Fruit fly (Drosophila melanogaster) whole organism, embryonic: ENCODE measurements around the gene cd.

Experiments
- Atf-2 ChIP-seq: fragments of 200-800 bp; sonication (Bioruptor generic); optimal IDR thresholded peaks from 2 replicates; lab custom pipeline; 2016; ENCODE audit warnings: missing biosample characterization, missing genetic modification characterization
- CG10366 ChIP-seq: fragments of 200-800 bp; sonication (Bioruptor generic); IDR thresholded peaks from 2 replicates; pipeline ENCODE4 v1.3.6; 2022; ENCODE audit warnings: missing biosample characterization, missing genetic modification characterization
- CG1233 ChIP-seq: fragments of 200-800 bp; sonication (Bioruptor generic); optimal IDR thresholded peaks from 4 replicates; lab custom pipeline; 2018; ENCODE audit warnings: missing biosample characterization, mild to moderate bottlenecking, missing genetic modification characterization
- CG12769 ChIP-seq: fragments of 200-800 bp; sonication (Bioruptor generic); optimal IDR thresholded peaks from 2 replicates; lab custom pipeline; 2019; ENCODE audit warnings: missing biosample characterization, mild to moderate bottlenecking, missing genetic modification characterization, moderate library complexity
- CG13123 ChIP-seq: fragments of 200-800 bp; sonication (Bioruptor generic); optimal IDR thresholded peaks from 2 replicates; lab custom pipeline; 2016; ENCODE audit warnings: missing biosample characterization, missing genetic modification characterization
- CG14710 ChIP-seq: fragments of 200-800 bp; sonication (Bioruptor generic); optimal IDR thresholded peaks from 3 replicates; lab custom pipeline; 2019; ENCODE audit warnings: missing biosample characterization, mild to moderate bottlenecking, missing genetic modification characterization, moderate library complexity
- CG15514 ChIP-seq: fragments of 200-800 bp; sonication (Bioruptor generic); optimal IDR thresholded peaks from 3 replicates; lab custom pipeline; 2017; ENCODE audit warnings: missing biosample characterization, missing genetic modification characterization, mild to moderate bottlenecking, moderate library complexity, missing genetic modification reagents
- CG18476 ChIP-seq: fragments of 200-800 bp; sonication (Bioruptor generic); optimal IDR thresholded peaks from 2 replicates; lab custom pipeline; 2016; ENCODE audit warnings: missing biosample characterization, mild to moderate bottlenecking, missing genetic modification characterization
- CG18764 ChIP-seq: fragments of 200-800 bp; sonication (Bioruptor generic); optimal IDR thresholded peaks from 3 replicates; lab custom pipeline; 2016; ENCODE audit warnings: missing biosample characterization, missing genetic modification characterization
- CG2116 ChIP-seq: fragments of 200-800 bp; sonication (Bioruptor generic); optimal IDR thresholded peaks from 3 replicates; lab custom pipeline; 2018; ENCODE audit warnings: missing biosample characterization, mild to moderate bottlenecking, missing genetic modification characterization
- CG2678 ChIP-seq: fragments of 200-800 bp; sonication (Bioruptor generic); optimal IDR thresholded peaks from 3 replicates; lab custom pipeline; 2019; ENCODE audit warnings: missing biosample characterization, mild to moderate bottlenecking, missing genetic modification characterization, moderate library complexity
- CG2875 ChIP-seq: fragments of 200-800 bp; sonication (Bioruptor generic); optimal IDR thresholded peaks from 2 replicates; lab custom pipeline; 2017; ENCODE audit warnings: missing biosample characterization, mild to moderate bottlenecking, missing genetic modification characterization, missing genetic modification reagents
- CG30403 ChIP-seq: fragments of 200-800 bp; sonication (Bioruptor generic); optimal IDR thresholded peaks from 3 replicates; lab custom pipeline; 2016; ENCODE audit warnings: missing biosample characterization, missing genetic modification characterization
- CG3407 ChIP-seq: fragments of 200-800 bp; sonication (Bioruptor generic); optimal IDR thresholded peaks from 2 replicates; lab custom pipeline; 2018; ENCODE audit warnings: missing biosample characterization, mild to moderate bottlenecking, missing genetic modification characterization
- CG34422 ChIP-seq: fragments of 200-800 bp; sonication (Bioruptor generic); IDR thresholded peaks from 3 replicates; pipeline ENCODE4 v1.3.6; 2022; ENCODE audit warnings: missing biosample characterization, missing genetic modification characterization
- CG4854 ChIP-seq: fragments of 200-800 bp; sonication (Bioruptor generic); optimal IDR thresholded peaks from 2 replicates; lab custom pipeline; 2016; ENCODE audit warnings: missing biosample characterization, missing genetic modification characterization, inconsistent platforms
- CG6654 ChIP-seq: fragments of 200-800 bp; sonication (Bioruptor generic); optimal IDR thresholded peaks from 2 replicates; lab custom pipeline; 2017; ENCODE audit warnings: missing biosample characterization, mild to moderate bottlenecking, missing genetic modification characterization
- CG7786 ChIP-seq: fragments of 200-800 bp; sonication (Bioruptor generic); optimal IDR thresholded peaks from 2 replicates; lab custom pipeline; 2016; ENCODE audit warnings: missing biosample characterization, missing genetic modification characterization
- CG7987 ChIP-seq: fragments of 200-800 bp; sonication (Bioruptor generic); optimal IDR thresholded peaks from 2 replicates; lab custom pipeline; 2018; ENCODE audit warnings: missing biosample characterization, mild to moderate bottlenecking, missing genetic modification characterization, moderate library complexity
- CG9609 ChIP-seq: fragments of 200-800 bp; sonication (Bioruptor generic); optimal IDR thresholded peaks from 3 replicates; lab custom pipeline; 2016; ENCODE audit warnings: missing biosample characterization, missing genetic modification characterization
- CTCF ChIP-seq: fragments of 200-800 bp; sonication (Bioruptor generic); optimal IDR thresholded peaks from 2 replicates; lab custom pipeline; 2017; ENCODE audit warnings: missing biosample characterization, mild to moderate bottlenecking, missing genetic modification characterization, moderate library complexity
- Doc2 ChIP-seq: fragments of 200-800 bp; sonication (Bioruptor generic); IDR thresholded peaks from 2 replicates; pipeline ENCODE4 v1.3.6; 2022; ENCODE audit warnings: missing biosample characterization, missing genetic modification characterization
- HLHmδ ChIP-seq: fragments of 200-800 bp; sonication (Bioruptor generic); optimal IDR thresholded peaks from 2 replicates; lab custom pipeline; 2018; ENCODE audit warnings: missing biosample characterization, mild to moderate bottlenecking, missing genetic modification characterization, moderate library complexity
- HmgZ ChIP-seq: fragments of 200-800 bp; sonication (Bioruptor generic); optimal IDR thresholded peaks from 2 replicates; lab custom pipeline; 2018; ENCODE audit warnings: missing biosample characterization, mild to moderate bottlenecking, missing genetic modification characterization
- Med ChIP-seq: fragments of 200-800 bp; sonication (Bioruptor generic); peaks from one replicate; lab custom pipeline; 2016; ENCODE audit warnings: missing biosample characterization, missing genetic modification characterization, mild to moderate bottlenecking, inconsistent platforms, moderate library complexity
- Sox102F ChIP-seq: fragments of 200-800 bp; sonication (Bioruptor generic); optimal IDR thresholded peaks from 2 replicates; lab custom pipeline; 2018; ENCODE audit warnings: missing biosample characterization, mild to moderate bottlenecking, missing genetic modification characterization, moderate library complexity
- Ssrp ChIP-seq: fragments of 200-800 bp; sonication (Bioruptor generic); optimal IDR thresholded peaks from 2 replicates; lab custom pipeline; 2018; ENCODE audit warnings: missing biosample characterization, mild to moderate bottlenecking, missing genetic modification characterization, moderate library complexity
- Tbp ChIP-seq: fragments of >200 bp; optimal IDR thresholded peaks from 2 replicates; lab custom pipeline; 2018; ENCODE audit warnings: missing biosample characterization, missing genetic modification characterization
- ato ChIP-seq: fragments of 200-800 bp; sonication (Bioruptor generic); IDR thresholded peaks from 2 replicates; pipeline ENCODE4 v1.3.6; 2022; ENCODE audit warnings: missing biosample characterization, missing genetic modification characterization; ENCODE audit not compliant: partially characterized antibody
- btn ChIP-seq: fragments of 200-800 bp; sonication (Bioruptor generic); optimal IDR thresholded peaks from 2 replicates; lab custom pipeline; 2016; ENCODE audit warnings: missing biosample characterization, missing genetic modification characterization
- cad ChIP-seq: fragments of >200 bp; optimal IDR thresholded peaks from 2 replicates; lab custom pipeline; 2017; ENCODE audit warnings: missing biosample characterization, missing genetic modification characterization
- crol ChIP-seq: fragments of 200-800 bp; sonication (Bioruptor generic); IDR thresholded peaks from 2 replicates; pipeline ENCODE4 v1.3.6; 2022; ENCODE audit warnings: missing biosample characterization, missing genetic modification characterization
- crp ChIP-seq, 2 experiments: fragments of 200-800 bp; sonication (Bioruptor generic); optimal IDR thresholded peaks; 2 replicates in 1 of 2; 3 replicates in 1 of 2; lab custom pipeline; 2017; ENCODE audit warnings: missing biosample characterization in 2 of 2, missing genetic modification characterization in 2 of 2, mild to moderate bottlenecking in 1 of 2, moderate library complexity in 1 of 2
- da ChIP-seq: fragments of 200-800 bp; sonication (Bioruptor generic); optimal IDR thresholded peaks from 2 replicates; lab custom pipeline; 2016; ENCODE audit warnings: missing biosample characterization, missing genetic modification characterization
- dimm ChIP-seq: fragments of 200-800 bp; sonication (Bioruptor generic); IDR thresholded peaks from 2 replicates; pipeline ENCODE4 v1.3.6; 2022; ENCODE audit warnings: missing biosample characterization, missing genetic modification characterization
- dmrt99B ChIP-seq: fragments of 200-800 bp; sonication (Bioruptor generic); optimal IDR thresholded peaks from 2 replicates; lab custom pipeline; 2018; ENCODE audit warnings: missing biosample characterization, mild to moderate bottlenecking, missing genetic modification characterization, moderate library complexity
- fu2 ChIP-seq: fragments of 200-800 bp; sonication (Bioruptor generic); optimal IDR thresholded peaks from 2 replicates; lab custom pipeline; 2016; ENCODE audit warnings: missing biosample characterization, missing genetic modification characterization
- gt ChIP-seq: fragments of 200-800 bp; sonication (Bioruptor generic); IDR thresholded peaks from 2 replicates; pipeline ENCODE4 v1.3.6; 2022; ENCODE audit warnings: missing biosample characterization, missing genetic modification characterization
- hb ChIP-seq: fragments of 200-800 bp; sonication (Bioruptor generic); IDR thresholded peaks from 3 replicates; pipeline ENCODE4 v1.3.6; 2022; ENCODE audit warnings: missing biosample characterization, missing genetic modification characterization; ENCODE audit not compliant: partially characterized antibody
- nau ChIP-seq: fragments of 200-800 bp; sonication (Bioruptor generic); optimal IDR thresholded peaks from 3 replicates; lab custom pipeline; 2017; ENCODE audit warnings: missing biosample characterization, mild to moderate bottlenecking, missing genetic modification characterization, missing genetic modification reagents
- otp ChIP-seq: fragments of 200-800 bp; sonication (Bioruptor generic); IDR thresholded peaks from 3 replicates; pipeline ENCODE4, ENCODE4 v1.3.6; 2022; ENCODE audit warnings: missing biosample characterization, missing genetic modification characterization
- p53 ChIP-seq: fragments of 200-800 bp; sonication (Bioruptor generic); optimal IDR thresholded peaks from 2 replicates; lab custom pipeline; 2016; ENCODE audit warnings: missing biosample characterization, missing genetic modification characterization
- pum ChIP-seq: fragments of 200-800 bp; sonication (Bioruptor generic); optimal IDR thresholded peaks from 2 replicates; lab custom pipeline; 2016; ENCODE audit warnings: missing biosample characterization, missing genetic modification characterization
- repo ChIP-seq: fragments of 200-800 bp; sonication (Bioruptor generic); optimal IDR thresholded peaks from 2 replicates; lab custom pipeline; 2016; ENCODE audit warnings: missing biosample characterization, missing genetic modification characterization
- rib ChIP-seq: fragments of 200-800 bp; sonication (Bioruptor generic); IDR thresholded peaks from 2 replicates; pipeline ENCODE4 v1.3.6; 2022; ENCODE audit warnings: missing biosample characterization, missing genetic modification characterization
- sob ChIP-seq: fragments of 200-800 bp; sonication (Bioruptor generic); IDR thresholded peaks from 2 replicates; pipeline ENCODE4 v1.3.6; 2022; ENCODE audit warnings: missing biosample characterization, missing genetic modification characterization
- ssp ChIP-seq: fragments of 200-800 bp; sonication (Bioruptor generic); IDR thresholded peaks from 2 replicates; pipeline ENCODE4 v1.3.6; 2022; ENCODE audit warnings: missing biosample characterization, missing genetic modification characterization
- tap ChIP-seq: fragments of 200-800 bp; optimal IDR thresholded peaks from 3 replicates; lab custom pipeline; 2019; ENCODE audit warnings: missing biosample characterization, mild to moderate bottlenecking, missing genetic modification characterization, moderate library complexity
- trh ChIP-seq: fragments of 200-800 bp; sonication (Bioruptor generic); optimal IDR thresholded peaks from 2 replicates; lab custom pipeline; 2016; ENCODE audit warnings: missing biosample characterization, missing genetic modification characterization
- tup ChIP-seq: fragments of 200-800 bp; sonication (Bioruptor generic); optimal IDR thresholded peaks from 2 replicates; lab custom pipeline; 2016; ENCODE audit warnings: missing biosample characterization, mild to moderate bottlenecking, missing genetic modification characterization, moderate library complexity
- twi ChIP-seq: fragments of 200-800 bp; optimal IDR thresholded peaks from 2 replicates; lab custom pipeline; 2019; ENCODE audit warnings: missing biosample characterization, mild to moderate bottlenecking, missing genetic modification characterization, moderate library complexity

The cd gene

dm6 chr3R:22673528-22673959 lies 21.2 kb upstream of the cd start (continued):
- TF ChIP-seq fu2, result peak; percentile 39
- TF ChIP-seq CG10366, result no peak; the same call in 1 of the 2 replicates
- no peak for TF ChIP-seq hb (GFP tag; lab: Robert Waterston, UW)
- no peak for TF ChIP-seq HLHmδ (GFP tag; lab: Kevin White, UChicago)
- peak; percentile 80 for TF ChIP-seq pum
- peak; percentile 69 for TF ChIP-seq CG3407 (GFP tag; lab: Kevin White, UChicago)
- TF ChIP-seq CG18764 (GFP tag; lab: Kevin White, UChicago), result peak; percentile 64
- peak; percentile 75 for TF ChIP-seq CG30403 (GFP tag; lab: Kevin White, UChicago)
- peak; percentile 65 for TF ChIP-seq CG9609 (GFP tag; lab: Kevin White, UChicago)
- no peak for TF ChIP-seq nau (GFP tag; lab: Kevin White, UChicago)
- 0 out of 3 replicates have a peak, but pooled peaks have one; percentile 32 for TF ChIP-seq otp (GFP tag; lab: Robert Waterston, UW)
- TF ChIP-seq Med (GFP tag; lab: Kevin White, UChicago), result peak; percentile 81
- TF ChIP-seq dimm, result no peak
- TF ChIP-seq rib (GFP tag; lab: Robert Waterston, UW), result 0 out of 2 replicates have a peak, but pooled peaks have one; percentile 11
- peak; percentile 42 for TF ChIP-seq CG2116
- TF ChIP-seq cad, result no peak
- TF ChIP-seq CG12769, result peak; percentile 39
- TF ChIP-seq Sox102F (GFP tag; lab: Kevin White, UChicago), result peak; percentile 44
- TF ChIP-seq dmrt99B (tag; lab: Kevin White, UChicago), result peak; percentile 66
- peak; percentile 6 for TF ChIP-seq CG13123
- no peak for TF ChIP-seq gt (GFP tag; lab: Robert Waterston, UW)
- no peak for TF ChIP-seq CG6654 (GFP tag; lab: Kevin White, UChicago)
- TF ChIP-seq Atf-2 (GFP tag; lab: Kevin White, UChicago), result peak; percentile 77
- TF ChIP-seq CG2875, result peak; percentile 35
- peak; percentile 69 for TF ChIP-seq twi
- peak; percentile 69 for TF ChIP-seq CG18476 (GFP tag; lab: Kevin White, UChicago)
- TF ChIP-seq CG1233 (GFP tag; lab: Kevin White, UChicago), result peak; percentile 73
- no peak for TF ChIP-seq crol (GFP tag; lab: Robert Waterston, UW)
- TF ChIP-seq Tbp, result no peak
- 0 out of 2 replicates have a peak, but pooled peaks have one; percentile 7 for TF ChIP-seq sob (GFP tag; lab: Robert Waterston, UW)
- TF ChIP-seq repo (GFP tag; lab: Kevin White, UChicago), result peak; percentile 55
- peak; percentile 42 for TF ChIP-seq p53
- TF ChIP-seq Doc2, result no peak
- TF ChIP-seq CG34422 (GFP tag; lab: Robert Waterston, UW), result no peak
- peak; percentile 25 for TF ChIP-seq da (GFP tag; lab: Kevin White, UChicago)
- TF ChIP-seq CG2678 (tag; lab: Kevin White, UChicago), result peak; percentile 79
- 0 out of 2 replicates have a peak, but pooled peaks have one; percentile 16 for TF ChIP-seq ssp (GFP tag; lab: Robert Waterston, UW)
- TF ChIP-seq CG7987, result no peak
- TF ChIP-seq tup (GFP tag; lab: Kevin White, UChicago), result no peak
- TF ChIP-seq Ssrp (tag; lab: Kevin White, UChicago), result peak; percentile 70
- TF ChIP-seq CG14710 (tag; lab: Kevin White, UChicago), result peak; percentile 93
- TF ChIP-seq crp (GFP tag; optimal IDR thresholded peaks at IDR 0.05; lab: Kevin White, UChicago), result peak in 1 of 2 experiments; percentile 20
- peak; percentile 33 for TF ChIP-seq btn
- peak; percentile 13 for TF ChIP-seq CG4854 (GFP tag; lab: Kevin White, UChicago)
- TF ChIP-seq CG15514 (GFP tag; lab: Kevin White, UChicago), result no peak
- no peak for TF ChIP-seq trh (GFP tag; lab: Kevin White, UChicago)
- peak; percentile 55 for TF ChIP-seq tap (tag; lab: Kevin White, UChicago)
- TF ChIP-seq CG7786, result peak; percentile 80
- TF ChIP-seq CTCF, result no peak
- peak; percentile 51 for TF ChIP-seq HmgZ (tag; lab: Kevin White, UChicago)
- TF ChIP-seq ato, result no peak
